Worm (Caenorhabditis elegans) whole organism, late embryonic: ENCODE results near the gene srsx-1.

ENCODE experiments used
- F13H6.1 ChIP-seq: sonication (generic microtip); optimal IDR thresholded peaks from 2 replicates; lab custom pipeline; 2016; ENCODE audit warnings: missing genetic modification characterization, missing compliant biosample characterization
- ahr-1 ChIP-seq: sonication (generic microtip); optimal IDR thresholded peaks from 2 replicates; lab custom pipeline; 2016; ENCODE audit warnings: missing genetic modification characterization, missing compliant biosample characterization
- ceh-18 ChIP-seq: sonication (generic microtip); optimal IDR thresholded peaks from 2 replicates; lab custom pipeline; 2016; ENCODE audit warnings: missing genetic modification characterization, missing compliant biosample characterization
- ceh-2 ChIP-seq: sonication (generic microtip); optimal IDR thresholded peaks from 2 replicates; lab custom pipeline; 2016; ENCODE audit warnings: missing genotype, missing genetic modification characterization, missing compliant biosample characterization
- ceh-22 ChIP-seq: sonication (generic microtip); optimal IDR thresholded peaks from 2 replicates; lab custom pipeline; 2017; ENCODE audit warnings: missing biosample characterization, missing genetic modification characterization
- ceh-30 ChIP-seq: fragments of 150-350 bp; optimal IDR thresholded peaks from 2 replicates; lab custom pipeline; 2014; ENCODE audit warnings: missing biosample characterization, missing genetic modification characterization
- ceh-31 ChIP-seq: sonication (generic microtip); optimal IDR thresholded peaks from 2 replicates; lab custom pipeline; 2016; ENCODE audit warnings: missing genetic modification characterization, missing compliant biosample characterization
- elt-2 ChIP-seq: sonication (generic microtip); optimal IDR thresholded peaks from 2 replicates; lab custom pipeline; 2016; ENCODE audit warnings: missing genetic modification reagents, missing genetic modification characterization, missing compliant biosample characterization
- ets-4 ChIP-seq: sonication (generic microtip); optimal IDR thresholded peaks from 2 replicates; lab custom pipeline; 2016; ENCODE audit warnings: missing genetic modification characterization, missing compliant biosample characterization
- fkh-6 ChIP-seq: sonication (generic microtip); optimal IDR thresholded peaks from 2 replicates; lab custom pipeline; 2016; ENCODE audit warnings: missing genetic modification characterization, missing compliant biosample characterization
- hlh-15 ChIP-seq: sonication (generic microtip); optimal IDR thresholded peaks from 2 replicates; lab custom pipeline; 2016; ENCODE audit warnings: missing genetic modification characterization, missing compliant biosample characterization
- hlh-30 ChIP-seq: sonication (generic microtip); optimal IDR thresholded peaks from 2 replicates; lab custom pipeline; 2017; ENCODE audit warnings: antibody characterized with exemption, missing genetic modification characterization, missing compliant biosample characterization; ENCODE audit not compliant: insufficient read depth
- hlh-6 ChIP-seq: sonication (generic microtip); optimal IDR thresholded peaks from 2 replicates; lab custom pipeline; 2016; ENCODE audit warnings: missing genotype, missing genetic modification characterization, missing compliant biosample characterization
- hlh-8 ChIP-seq: sonication (generic microtip); optimal IDR thresholded peaks from 2 replicates; lab custom pipeline; 2016; ENCODE audit warnings: missing genotype, missing genetic modification characterization, missing compliant biosample characterization
- madf-2 ChIP-seq: sonication (generic microtip); optimal IDR thresholded peaks from 2 replicates; lab custom pipeline; 2017; ENCODE audit warnings: missing genetic modification characterization, missing compliant biosample characterization
- mec-3 ChIP-seq: sonication (generic microtip); optimal IDR thresholded peaks from 2 replicates; lab custom pipeline; 2016; ENCODE audit warnings: borderline replicate concordance, missing genetic modification characterization, missing compliant biosample characterization
- nhr-232 ChIP-seq: sonication (generic microtip); optimal IDR thresholded peaks from 2 replicates; lab custom pipeline; 2016; ENCODE audit warnings: missing genetic modification characterization, missing compliant biosample characterization
- odd-2 ChIP-seq: sonication (generic microtip); optimal IDR thresholded peaks from 2 replicates; lab custom pipeline; 2017; ENCODE audit warnings: antibody characterized with exemption, mild to moderate bottlenecking, missing genetic modification characterization, missing compliant biosample characterization
- pat-9 ChIP-seq: fragments of 200-800 bp; sonication (Bioruptor generic); optimal IDR thresholded peaks from 2 replicates; lab custom pipeline; 2018; ENCODE audit warnings: mild to moderate bottlenecking, missing genetic modification characterization, moderate library complexity, missing compliant biosample characterization
- pha-2 ChIP-seq: sonication (generic microtip); optimal IDR thresholded peaks from 2 replicates; lab custom pipeline; 2017; ENCODE audit warnings: mild to moderate bottlenecking, missing genetic modification characterization, missing compliant biosample characterization
- pros-1 ChIP-seq: fragments of 150-350 bp; optimal IDR thresholded peaks from 2 replicates; lab custom pipeline; 2014; ENCODE audit warnings: missing biosample characterization, missing genetic modification reagents, missing genetic modification characterization
- tbx-2 ChIP-seq: sonication (generic microtip); optimal IDR thresholded peaks from 2 replicates; lab custom pipeline; 2016; ENCODE audit warnings: missing genetic modification characterization, missing compliant biosample characterization
- unc-42 ChIP-seq: sonication (generic microtip); optimal IDR thresholded peaks from 2 replicates; lab custom pipeline; 2016; ENCODE audit warnings: missing genotype, missing genetic modification characterization, missing compliant biosample characterization
- unc-55 ChIP-seq: sonication (generic microtip); optimal IDR thresholded peaks from 2 replicates; lab custom pipeline; 2017; ENCODE audit warnings: missing biosample characterization, missing genetic modification reagents, missing genetic modification characterization
- ztf-16 ChIP-seq: sonication (generic microtip); optimal IDR thresholded peaks from 2 replicates; lab custom pipeline; 2017; ENCODE audit warnings: missing genetic modification characterization, missing compliant biosample characterization

Gene srsx-1

ce11 chrV:17155384-17155858, 22.4 kb downstream of the srsx-1 start, which contains the start of gene F40D4.17:
Gene F40D4.17, minus strand, starts transcription at chrV:17155434.
- TF ChIP-seq ets-4 (tag; lab: Kevin White, UChicago), result no peak
- TF ChIP-seq pros-1 (tag; lab: Kevin White, UChicago), result no peak
- TF ChIP-seq pha-2 (tag; lab: Kevin White, UChicago), result no peak
- no peak for TF ChIP-seq ceh-30
- TF ChIP-seq madf-2 (tag; lab: Kevin White, UChicago), result no peak

DNA sequence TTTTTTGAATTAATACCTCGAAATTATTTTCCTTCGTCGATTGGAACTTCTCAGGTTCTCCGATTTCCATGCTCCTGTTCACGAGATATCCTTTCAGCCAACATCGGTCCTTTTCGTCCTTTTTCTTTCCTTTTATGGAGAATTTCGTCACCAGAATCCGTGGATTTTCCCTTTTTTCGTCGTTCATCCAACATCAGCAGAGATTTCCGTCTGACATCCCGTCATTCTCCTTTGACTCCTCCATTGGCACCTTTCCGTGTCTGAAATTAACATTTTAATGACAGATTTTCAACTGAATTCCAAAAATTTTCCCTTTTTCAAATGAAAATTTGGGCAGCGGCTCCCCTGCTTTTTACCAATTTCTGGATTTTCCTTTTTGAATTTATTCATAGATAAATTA, 22.9 kb downstream of the srsx-1 start:
- TF ChIP-seq ahr-1 (tag; lab: Kevin White, UChicago) (no peak), hlh-15 (no peak), ceh-31 (tag; lab: Kevin White, UChicago) (no peak), ztf-16 (tag; lab: Kevin White, UChicago) (no peak), nhr-232 (tag; lab: Kevin White, UChicago) (no peak), F13H6.1 (no peak), ets-4 (tag; lab: Kevin White, UChicago) (no peak), ceh-2 (no peak), hlh-30 (no peak), unc-55 (GFP tag; lab: Kevin White, UChicago) (no peak), unc-42 (no peak), fkh-6 (no peak), hlh-8 (tag; lab: Kevin White, UChicago) (no peak), mec-3 (no peak), elt-2 (tag; lab: Kevin White, UChicago) (no peak), odd-2 (tag; lab: Kevin White, UChicago) (no peak), pat-9 (tag; lab: Kevin White, UChicago) (no peak), tbx-2 (tag; lab: Kevin White, UChicago) (no peak), ceh-22 (no peak)

ce11 chrV:17151292-17151691, 26.6 kb downstream of the srsx-1 start:
- peak; percentile 24 for TF ChIP-seq hlh-6
- no peak for TF ChIP-seq ceh-18
